Worm (Caenorhabditis elegans) whole organism, mixed stage, embryonic: ENCODE data around the gene daf-31.

Experiments
- M03D4.4 ChIP-seq: sonication (generic microtip); optimal IDR thresholded peaks from 2 replicates; lab custom pipeline; 2017; ENCODE audit warnings: mild to moderate bottlenecking, missing genetic modification characterization, missing compliant biosample characterization
- bed-3 ChIP-seq: fragments of 200-800 bp; sonication (Bioruptor generic); optimal IDR thresholded peaks from 3 replicates; lab custom pipeline; 2018; ENCODE audit warnings: mild to moderate bottlenecking, missing genetic modification characterization, moderate library complexity, missing compliant biosample characterization
- blmp-1 ChIP-seq: fragments of 150-350 bp; optimal IDR thresholded peaks from 2 replicates; lab custom pipeline; 2014; ENCODE audit warnings: missing biosample characterization, missing genetic modification characterization
- ceh-43 ChIP-seq: fragments of 200-800 bp; sonication (Bioruptor generic); optimal IDR thresholded peaks from 2 replicates; lab custom pipeline; 2018; ENCODE audit warnings: mild to moderate bottlenecking, missing genetic modification characterization, moderate library complexity, missing compliant biosample characterization
- ceh-83 ChIP-seq: fragments of 200-800 bp; sonication (Bioruptor generic); optimal IDR thresholded peaks from 2 replicates; lab custom pipeline; 2018; ENCODE audit warnings: mild to moderate bottlenecking, missing genetic modification characterization, missing compliant biosample characterization
- ces-1 ChIP-seq: fragments of 150-350 bp; optimal IDR thresholded peaks from 2 replicates; lab custom pipeline; 2014; ENCODE audit warnings: missing biosample characterization, missing genetic modification reagents, missing genetic modification characterization
- cnd-1 ChIP-seq: fragments of 200-800 bp; sonication (Bioruptor generic); optimal IDR thresholded peaks from 2 replicates; lab custom pipeline; 2018; ENCODE audit warnings: mild to moderate bottlenecking, missing genetic modification characterization, missing compliant biosample characterization
- drap-1 ChIP-seq: fragments of 200-800 bp; sonication (Bioruptor generic); optimal IDR thresholded peaks from 3 replicates; lab custom pipeline; 2018; ENCODE audit warnings: mild to moderate bottlenecking, missing genetic modification characterization, missing compliant biosample characterization
- elt-1 ChIP-seq: sonication (generic microtip); optimal IDR thresholded peaks from 2 replicates; lab custom pipeline; 2017; ENCODE audit warnings: missing genetic modification characterization, mild to moderate bottlenecking, missing compliant biosample characterization, antibody characterized with exemption, moderate library complexity, borderline replicate concordance; ENCODE audit not compliant: insufficient read depth
- elt-3 ChIP-seq: fragments of 150-350 bp; optimal IDR thresholded peaks from 2 replicates; lab custom pipeline; 2014; ENCODE audit warnings: missing biosample characterization, missing genetic modification characterization
- flh-1 ChIP-seq: fragments of 200-800 bp; sonication (Bioruptor generic); optimal IDR thresholded peaks from 2 replicates; lab custom pipeline; 2018; ENCODE audit warnings: mild to moderate bottlenecking, missing genetic modification characterization, moderate library complexity, missing compliant biosample characterization
- ham-2 ChIP-seq: fragments of 200-800 bp; sonication (Bioruptor generic); optimal IDR thresholded peaks from 2 replicates; lab custom pipeline; 2018; ENCODE audit warnings: mild to moderate bottlenecking, missing genetic modification characterization, missing compliant biosample characterization
- hlh-1 ChIP-seq: fragments of 150-350 bp; optimal IDR thresholded peaks from 2 replicates; lab custom pipeline; 2014; ENCODE audit warnings: missing biosample characterization, missing genetic modification reagents, missing genetic modification characterization
- lin-13 ChIP-seq: fragments of 150-350 bp; optimal IDR thresholded peaks from 2 replicates; lab custom pipeline; 2014; ENCODE audit warnings: missing biosample characterization, missing genetic modification characterization
- lin-32 ChIP-seq: fragments of 200-800 bp; sonication (Bioruptor generic); optimal IDR thresholded peaks from 2 replicates; lab custom pipeline; 2018; ENCODE audit warnings: mild to moderate bottlenecking, missing genetic modification characterization, missing compliant biosample characterization
- lsy-2 ChIP-seq: fragments of 150-350 bp; optimal IDR thresholded peaks from 2 replicates; lab custom pipeline; 2014; ENCODE audit warnings: missing biosample characterization, missing genetic modification characterization
- mab-5 ChIP-seq: fragments of 150-350 bp; optimal IDR thresholded peaks from 2 replicates; lab custom pipeline; 2014; ENCODE audit warnings: missing biosample characterization, missing genetic modification characterization
- mep-1 ChIP-seq: fragments of 150-350 bp; optimal IDR thresholded peaks from 2 replicates; lab custom pipeline; 2017; ENCODE audit warnings: missing biosample characterization, missing genetic modification reagents, missing genetic modification characterization, inconsistent platforms
- mls-2 ChIP-seq: sonication (generic microtip); optimal IDR thresholded peaks from 2 replicates; lab custom pipeline; 2016; ENCODE audit warnings: mild to moderate bottlenecking, missing genetic modification characterization, moderate library complexity, missing compliant biosample characterization
- nhr-12 ChIP-seq: fragments of 150-350 bp; optimal IDR thresholded peaks from 2 replicates; lab custom pipeline; 2014; ENCODE audit warnings: missing biosample characterization, missing genetic modification characterization
- nhr-2 ChIP-seq: fragments of 150-350 bp; optimal IDR thresholded peaks from 2 replicates; lab custom pipeline; 2014; ENCODE audit warnings: missing biosample characterization, missing genetic modification characterization
- nhr-237 ChIP-seq: fragments of 150-350 bp; optimal IDR thresholded peaks from 2 replicates; lab custom pipeline; 2014; ENCODE audit warnings: missing biosample characterization, missing genetic modification characterization
- nhr-28 ChIP-seq: fragments of 150-350 bp; optimal IDR thresholded peaks from 2 replicates; lab custom pipeline; 2014; ENCODE audit warnings: missing biosample characterization, missing genetic modification characterization
- nhr-76 ChIP-seq: sonication (generic microtip); optimal IDR thresholded peaks from 2 replicates; lab custom pipeline; 2017; ENCODE audit warnings: missing biosample characterization, missing genetic modification characterization
- pha-4 ChIP-seq: fragments of 150-350 bp; optimal IDR thresholded peaks from 2 replicates; lab custom pipeline; 2018; ENCODE audit warnings: missing biosample characterization, missing genetic modification reagents, missing genetic modification characterization
- sem-2 ChIP-seq: fragments of 200-800 bp; sonication (Bioruptor generic); optimal IDR thresholded peaks from 2 replicates; lab custom pipeline; 2018; ENCODE audit warnings: mild to moderate bottlenecking, missing genetic modification characterization, missing compliant biosample characterization
- sptf-1 ChIP-seq: sonication (generic microtip); optimal IDR thresholded peaks from 2 replicates; lab custom pipeline; 2017; ENCODE audit warnings: mild to moderate bottlenecking, missing genetic modification characterization, moderate library complexity, missing compliant biosample characterization
- tbx-8 ChIP-seq: fragments of 200-800 bp; sonication (Bioruptor generic); optimal IDR thresholded peaks from 2 replicates; lab custom pipeline; 2018; ENCODE audit warnings: mild to moderate bottlenecking, missing genetic modification characterization, moderate library complexity, missing compliant biosample characterization
- unc-120 ChIP-seq: sonication (generic microtip); optimal IDR thresholded peaks from 2 replicates; lab custom pipeline; 2017; ENCODE audit warnings: missing genetic modification characterization, missing compliant biosample characterization; ENCODE audit not compliant: poor library complexity, severe bottlenecking
- unc-39 ChIP-seq: fragments of 150-350 bp; optimal IDR thresholded peaks from 2 replicates; lab custom pipeline; 2014; ENCODE audit warnings: missing biosample characterization, missing genetic modification characterization
- unc-62 ChIP-seq: fragments of 150-350 bp; optimal IDR thresholded peaks from 2 replicates; lab custom pipeline; 2014; ENCODE audit warnings: missing biosample characterization, missing genetic modification reagents, missing genetic modification characterization
- zip-8 ChIP-seq: fragments of 150-350 bp; optimal IDR thresholded peaks from 2 replicates; lab custom pipeline; 2014; ENCODE audit warnings: missing biosample characterization, missing genetic modification characterization
- ztf-11 ChIP-seq: fragments of 150-350 bp; optimal IDR thresholded peaks from 2 replicates; lab custom pipeline; 2014; ENCODE audit warnings: missing biosample characterization, missing genetic modification characterization

The daf-31 gene

ce11 chrIV:8317800-8318199, 27.7 kb downstream of the daf-31 start:
- TF ChIP-seq cnd-1 (tag; lab: Kevin White, UChicago) (no peak), elt-3 (tag; lab: Kevin White, UChicago) (no peak), ceh-43 (GFP tag; lab: Kevin White, UChicago) (no peak), mab-5 (tag; lab: Kevin White, UChicago) (no peak), ztf-11 (tag; lab: Kevin White, UChicago) (no peak), sem-2 (GFP tag; lab: Kevin White, UChicago) (no peak), nhr-237 (tag; lab: Kevin White, UChicago) (no peak), nhr-76 (tag; lab: Kevin White, UChicago) (no peak), unc-39 (tag; lab: Kevin White, UChicago) (no peak)

- TF ChIP-seq elt-1 (no peak), lsy-2 (tag; lab: Kevin White, UChicago) (no peak), elt-3 (tag; lab: Kevin White, UChicago) (no peak), zip-8 (no peak), ztf-11 (tag; lab: Kevin White, UChicago) (no peak), tbx-8 (GFP tag; lab: Kevin White, UChicago) (no peak), ces-1 (GFP tag; lab: Kevin White, UChicago) (no peak), hlh-1 (no peak), nhr-237 (tag; lab: Kevin White, UChicago) (no peak), lin-13 (tag; lab: Kevin White, UChicago) (no peak), unc-120 (tag; lab: Kevin White, UChicago) (no peak), pha-4 (tag; lab: Kevin White, UChicago) (no peak), nhr-12 (tag; lab: Kevin White, UChicago) (no peak), nhr-28 (tag; lab: Kevin White, UChicago) (no peak), mep-1 (tag; lab: Kevin White, UChicago) (no peak), unc-39 (tag; lab: Kevin White, UChicago) (no peak), bed-3 (no peak)
Measured at ce11 chrIV:8318799-8319198, 28.7 kb downstream of the daf-31 start.

DNA sequence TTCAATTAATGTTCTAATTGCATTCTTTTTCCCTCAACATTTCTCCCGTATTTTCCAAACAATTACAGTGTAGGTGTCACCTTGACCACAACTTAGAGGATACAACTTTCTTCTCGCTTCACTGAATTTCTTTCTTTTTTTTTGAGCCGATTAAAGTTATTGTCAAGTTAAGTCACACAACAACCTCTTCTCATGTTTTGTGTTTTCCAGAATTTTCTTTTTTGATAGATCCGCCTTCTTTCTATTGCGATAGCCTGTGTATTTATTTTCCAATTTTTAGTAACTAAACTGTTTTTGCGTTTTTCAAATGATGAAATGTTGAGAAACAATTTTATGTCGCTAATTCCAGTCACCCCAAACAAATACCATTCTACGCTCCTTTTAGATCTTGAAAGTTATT, 35.6 kb downstream of the daf-31 start, which contains the start of gene F35H10.3:
F35H10.3 (plus strand) TSS at position 301 of the 400 bp plus-strand sequence.
- no peak for TF ChIP-seq drap-1
- no peak for TF ChIP-seq blmp-1 (tag; lab: Kevin White, UChicago)
- TF ChIP-seq mls-2 (tag; lab: Kevin White, UChicago): no peak
- TF ChIP-seq mep-1 (tag; lab: Kevin White, UChicago): no peak
- no peak for TF ChIP-seq ceh-83 (GFP tag; lab: Kevin White, UChicago)
- no peak for TF ChIP-seq nhr-237 (tag; lab: Kevin White, UChicago)
- no peak for TF ChIP-seq nhr-28 (tag; lab: Kevin White, UChicago)
- no peak for TF ChIP-seq mab-5 (tag; lab: Kevin White, UChicago)
- TF ChIP-seq elt-3 (tag; lab: Kevin White, UChicago): no peak
- no peak for TF ChIP-seq nhr-76 (tag; lab: Kevin White, UChicago)
- no peak for TF ChIP-seq ham-2 (GFP tag; lab: Kevin White, UChicago)
- TF ChIP-seq sem-2 (GFP tag; lab: Kevin White, UChicago): no peak
- TF ChIP-seq cnd-1 (tag; lab: Kevin White, UChicago): no peak
- no peak for TF ChIP-seq sptf-1 (tag; lab: Kevin White, UChicago)
- TF ChIP-seq lsy-2 (tag; lab: Kevin White, UChicago): no peak
- TF ChIP-seq zip-8: no peak

DNA sequence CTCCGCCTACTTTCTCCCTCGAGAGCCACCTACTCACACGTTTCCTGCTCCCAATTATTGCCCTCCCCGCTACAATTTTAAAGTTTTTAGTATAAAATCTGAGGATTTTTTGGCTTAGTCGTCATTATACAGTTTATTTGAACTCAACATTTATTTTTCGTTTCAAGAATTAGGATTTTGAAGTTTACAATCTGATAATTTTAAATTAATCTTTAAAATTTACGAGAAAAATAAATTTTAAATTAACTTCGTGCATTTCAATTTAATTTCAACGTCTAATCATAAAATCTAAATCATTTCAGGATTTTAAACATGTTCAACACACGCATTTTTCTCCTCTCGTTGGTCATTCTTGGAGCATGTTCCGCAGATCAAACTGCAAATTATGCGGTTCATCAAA, 38.8 kb downstream of the daf-31 start, which contains the start of gene F35H10.2:
F35H10.2 (plus strand) TSS at position 301 of the 400 bp plus-strand sequence.
- TF ChIP-seq drap-1: no peak
- no peak for TF ChIP-seq elt-3 (tag; lab: Kevin White, UChicago)
- TF ChIP-seq flh-1: no peak
- no peak for TF ChIP-seq lin-32 (GFP tag; lab: Kevin White, UChicago)
- no peak for TF ChIP-seq cnd-1 (tag; lab: Kevin White, UChicago)
- TF ChIP-seq M03D4.4 (tag; lab: Kevin White, UChicago): no peak
- TF ChIP-seq sptf-1 (tag; lab: Kevin White, UChicago): no peak
- no peak for TF ChIP-seq ceh-43 (GFP tag; lab: Kevin White, UChicago)
- TF ChIP-seq ceh-83 (GFP tag; lab: Kevin White, UChicago): no peak
- no peak for TF ChIP-seq nhr-2 (tag; lab: Kevin White, UChicago)
- no peak for TF ChIP-seq tbx-8 (GFP tag; lab: Kevin White, UChicago)
- no peak for TF ChIP-seq mab-5 (tag; lab: Kevin White, UChicago)
- no peak for TF ChIP-seq ces-1 (GFP tag; lab: Kevin White, UChicago)
- no peak for TF ChIP-seq unc-120 (tag; lab: Kevin White, UChicago)
- no peak for TF ChIP-seq pha-4 (tag; lab: Kevin White, UChicago)
- TF ChIP-seq mep-1 (tag; lab: Kevin White, UChicago): no peak
- no peak for TF ChIP-seq nhr-237 (tag; lab: Kevin White, UChicago)
- TF ChIP-seq unc-62 (GFP tag; lab: Kevin White, UChicago): no peak
- TF ChIP-seq hlh-1: no peak
